Worm (Caenorhabditis elegans) whole organism, L4 larva: ENCODE results near the gene cest-8.

Experiments
- F10B5.3 ChIP-seq: sonication (generic microtip); optimal IDR thresholded peaks from 2 replicates; lab custom pipeline; 2016; ENCODE audit warnings: mild to moderate bottlenecking, missing genetic modification characterization, missing compliant biosample characterization
- F44E2.7 ChIP-seq: fragments of 200-800 bp; sonication (Bioruptor generic); IDR thresholded peaks from 2 replicates; pipeline ENCODE4 v2.1.2; 2022; ENCODE audit warnings: missing genetic modification characterization, missing compliant biosample characterization
- F49E8.2 ChIP-seq: sonication (generic microtip); optimal IDR thresholded peaks from 2 replicates; lab custom pipeline; 2016; ENCODE audit warnings: missing compliant biosample characterization, mild to moderate bottlenecking, missing genetic modification characterization, borderline replicate concordance
- R02D3.7 ChIP-seq: fragments of 150-350 bp; sonication (generic microtip); optimal IDR thresholded peaks from 3 replicates; lab custom pipeline; 2014; ENCODE audit warnings: missing biosample characterization, missing genetic modification characterization
- T26A8.4 ChIP-seq: fragments of 200-800 bp; sonication (Bioruptor generic); IDR thresholded peaks from 2 replicates; pipeline ENCODE4 v1.3.6; 2022; ENCODE audit warnings: missing genetic modification characterization, missing compliant biosample characterization
- Y5F2A.4 ChIP-seq: fragments of 200-800 bp; sonication (Bioruptor generic); optimal IDR thresholded peaks from 2 replicates; lab custom pipeline; 2018; ENCODE audit warnings: mild to moderate bottlenecking, missing genetic modification characterization, missing compliant biosample characterization
- ZK546.5 ChIP-seq, 2 experiments: sonication (generic microtip); optimal IDR thresholded peaks; 2 replicates each; lab custom pipeline; 2017; ENCODE audit warnings: missing biosample characterization in 2 of 2, missing genetic modification characterization in 2 of 2
- aha-1 ChIP-seq: fragments of 150-350 bp; peaks from one replicate; lab custom pipeline; 2014; ENCODE audit warnings: missing biosample characterization, missing genetic modification characterization
- aly-2 ChIP-seq: sonication (generic microtip); optimal IDR thresholded peaks from 2 replicates; lab custom pipeline; 2018; ENCODE audit warnings: missing biosample characterization, missing genetic modification characterization
- ceh-20 ChIP-seq: fragments of 200-800 bp; sonication (Bioruptor generic); IDR thresholded peaks from 2 replicates; pipeline ENCODE4 v1.3.6; 2022; ENCODE audit warnings: missing genetic modification reagents, missing genetic modification characterization, missing compliant biosample characterization
- ceh-28 ChIP-seq: fragments of 150-350 bp; optimal IDR thresholded peaks from 2 replicates; lab custom pipeline; 2014; ENCODE audit warnings: missing biosample characterization, missing genetic modification reagents, missing genetic modification characterization
- ceh-32 ChIP-seq: sonication (generic microtip); optimal IDR thresholded peaks from 2 replicates; lab custom pipeline; 2016; ENCODE audit warnings: mild to moderate bottlenecking, missing genetic modification characterization, missing compliant biosample characterization; ENCODE audit not compliant: poor library complexity
- ceh-62 ChIP-seq: sonication (generic microtip); optimal IDR thresholded peaks from 2 replicates; lab custom pipeline; 2017; ENCODE audit warnings: missing biosample characterization, missing genetic modification characterization
- ces-1 ChIP-seq: fragments of 150-350 bp; sonication (generic microtip); optimal IDR thresholded peaks from 4 replicates; lab custom pipeline; 2014; ENCODE audit warnings: missing biosample characterization, missing genetic modification reagents, missing genetic modification characterization
- daf-12 ChIP-seq: fragments of 150-350 bp; optimal IDR thresholded peaks from 2 replicates; lab custom pipeline; 2014; ENCODE audit warnings: missing biosample characterization, missing genetic modification reagents, missing genetic modification characterization
- dmd-6 ChIP-seq: fragments of 200-800 bp; sonication (Bioruptor generic); IDR thresholded peaks from 2 replicates; pipeline ENCODE4 v1.3.6; 2022; ENCODE audit warnings: missing genetic modification reagents, missing genetic modification characterization, missing compliant biosample characterization
- dmd-8 ChIP-seq: fragments of 200-800 bp; sonication (Bioruptor generic); IDR thresholded peaks from 2 replicates; pipeline ENCODE4 v1.3.6; 2022; ENCODE audit warnings: missing genetic modification characterization, missing compliant biosample characterization
- dmd-9 ChIP-seq: fragments of 200-800 bp; sonication (Bioruptor generic); IDR thresholded peaks from 2 replicates; pipeline ENCODE4 v1.3.6; 2022; ENCODE audit warnings: missing genetic modification reagents, missing genetic modification characterization, missing compliant biosample characterization
- dpl-1 ChIP-seq: fragments of 150-350 bp; optimal IDR thresholded peaks from 2 replicates; lab custom pipeline; 2014; ENCODE audit warnings: missing biosample characterization, missing genetic modification reagents, missing genetic modification characterization
- duxl-1 ChIP-seq: sonication (generic microtip); optimal IDR thresholded peaks from 2 replicates; lab custom pipeline; 2016; ENCODE audit warnings: mild to moderate bottlenecking, missing genetic modification characterization, moderate library complexity, missing compliant biosample characterization; ENCODE audit not compliant: poor library complexity
- egl-27 ChIP-seq: sonication (generic microtip); optimal IDR thresholded peaks from 3 replicates; lab custom pipeline; 2017; ENCODE audit warnings: missing biosample characterization, missing genetic modification reagents, missing genetic modification characterization
- egl-43 ChIP-seq: fragments of 200-800 bp; sonication (Bioruptor generic); IDR thresholded peaks from 2 replicates; pipeline ENCODE4 v1.3.6; 2022; ENCODE audit warnings: missing genetic modification reagents, missing genetic modification characterization, missing compliant biosample characterization
- hif-1 ChIP-seq, 2 experiments: sonication (generic microtip); optimal IDR thresholded peaks; 2 replicates each; lab custom pipeline; 2016 to 2017; ENCODE audit warnings: missing compliant biosample characterization in 2 of 2, missing genetic modification characterization in 2 of 2, missing genetic modification reagents in 2 of 2, missing genotype in 2 of 2, mild to moderate bottlenecking in 1 of 2
- hlh-30 ChIP-seq: sonication (generic microtip); optimal IDR thresholded peaks from 2 replicates; lab custom pipeline; 2017; ENCODE audit warnings: antibody characterized with exemption, mild to moderate bottlenecking, missing genetic modification characterization, missing compliant biosample characterization; ENCODE audit not compliant: insufficient read depth
- hmg-1.1 ChIP-seq: fragments of 200-800 bp; sonication (Bioruptor generic); IDR thresholded peaks from 2 replicates; pipeline ENCODE4 v1.3.6; 2022; ENCODE audit warnings: missing genetic modification reagents, missing genetic modification characterization, missing compliant biosample characterization
- lin-15B ChIP-seq: fragments of 150-350 bp; sonication (generic microtip); optimal IDR thresholded peaks from 3 replicates; lab custom pipeline; 2014; ENCODE audit warnings: missing biosample characterization, missing genetic modification characterization
- lsy-2 ChIP-seq, 2 experiments: fragments of 150-350 bp in 1 of 2; sonication (generic microtip) in 1 of 2; optimal IDR thresholded peaks; 2 replicates each; lab custom pipeline; 2014 to 2017; ENCODE audit warnings: missing biosample characterization in 2 of 2, missing genetic modification characterization in 2 of 2
- mep-1 ChIP-seq: fragments of 150-350 bp; sonication (generic microtip); optimal IDR thresholded peaks from 3 replicates; lab custom pipeline; 2014; ENCODE audit warnings: missing biosample characterization, missing genetic modification characterization
- mxl-2 ChIP-seq: fragments of 200-800 bp; sonication (Bioruptor generic); conservative IDR thresholded peaks from 2 replicates; pipeline ENCODE4 v1.3.6; 2022; ENCODE audit warnings: missing genetic modification reagents, missing genetic modification characterization, missing compliant biosample characterization
- mxl-3 ChIP-seq: fragments of 200-800 bp; sonication (Bioruptor generic); optimal IDR thresholded peaks from 2 replicates; lab custom pipeline; 2018; ENCODE audit warnings: mild to moderate bottlenecking, missing genetic modification characterization, missing compliant biosample characterization
- nhr-10 ChIP-seq: fragments of 150-350 bp; optimal IDR thresholded peaks from 2 replicates; lab custom pipeline; 2014; ENCODE audit warnings: missing biosample characterization, missing genetic modification characterization
- nhr-11 ChIP-seq: fragments of 150-350 bp; optimal IDR thresholded peaks from 2 replicates; lab custom pipeline; 2014; ENCODE audit warnings: missing biosample characterization, missing genetic modification characterization
- nhr-25 ChIP-seq: sonication (generic microtip); optimal IDR thresholded peaks from 2 replicates; lab custom pipeline; 2017; ENCODE audit warnings: missing genetic modification characterization, mild to moderate bottlenecking, missing compliant biosample characterization, antibody characterized with exemption, moderate library complexity, borderline replicate concordance; ENCODE audit not compliant: insufficient read depth
- nhr-41 ChIP-seq: fragments of 200-800 bp; sonication (Bioruptor generic); IDR thresholded peaks from 2 replicates; pipeline ENCODE4 v1.3.6; 2022; ENCODE audit warnings: missing genetic modification reagents, missing genetic modification characterization, missing compliant biosample characterization
- nhr-48 ChIP-seq: sonication (generic microtip); optimal IDR thresholded peaks from 2 replicates; lab custom pipeline; 2016; ENCODE audit warnings: mild to moderate bottlenecking, missing genetic modification characterization, missing compliant biosample characterization
- pha-4 ChIP-seq, 2 experiments: fragments of 150-350 bp in 1 of 2; fragments of 200-800 bp in 1 of 2; sonication (Bioruptor generic) in 1 of 2; IDR thresholded peaks in 1 of 2; optimal IDR thresholded peaks in 1 of 2; 2 replicates each; pipeline versions ENCODE4 v1.3.6 to Lab custom; 2014 to 2022; ENCODE audit warnings: missing genetic modification characterization in 2 of 2, missing genetic modification reagents in 2 of 2, missing biosample characterization in 1 of 2, missing compliant biosample characterization in 1 of 2
- pqm-1 ChIP-seq: sonication (generic microtip); optimal IDR thresholded peaks from 2 replicates; lab custom pipeline; 2017; ENCODE audit warnings: missing biosample characterization, missing genetic modification characterization
- set-16 ChIP-seq: fragments of 200-800 bp; sonication (Bioruptor generic); IDR thresholded peaks from 2 replicates; pipeline ENCODE4 v1.3.6; 2022; ENCODE audit warnings: missing genetic modification reagents, missing genetic modification characterization, missing compliant biosample characterization
- tag-97 ChIP-seq: fragments of 200-800 bp; sonication (Bioruptor generic); IDR thresholded peaks from 2 replicates; pipeline ENCODE4 v1.3.6; 2022; ENCODE audit warnings: missing genetic modification characterization, missing compliant biosample characterization
- tra-1 ChIP-seq: fragments of 200-800 bp; sonication (Bioruptor generic); IDR thresholded peaks from 2 replicates; pipeline ENCODE4 v1.3.6; 2022; ENCODE audit warnings: missing genetic modification reagents, missing genetic modification characterization, missing compliant biosample characterization
- unc-130 ChIP-seq: sonication (generic microtip); optimal IDR thresholded peaks from 2 replicates; lab custom pipeline; 2016; ENCODE audit warnings: missing genetic modification reagents, missing genetic modification characterization, missing compliant biosample characterization
- unc-62 ChIP-seq, 3 experiments: fragments of 150-350 bp in 1 of 3; sonication (generic microtip); optimal IDR thresholded peaks in 2 of 3; peaks in 1 of 3; 1 replicate in 1 of 3; 2 replicates in 2 of 3; lab custom pipeline; 2014 to 2017; ENCODE audit warnings: missing biosample characterization in 3 of 3, missing genetic modification characterization in 3 of 3, missing genetic modification reagents in 3 of 3, missing genotype in 1 of 3
- vab-7 ChIP-seq: fragments of 200-800 bp; sonication (Bioruptor generic); IDR thresholded peaks from 2 replicates; pipeline ENCODE4 v1.3.6; 2022; ENCODE audit warnings: missing genetic modification reagents, missing genetic modification characterization, missing compliant biosample characterization
- zag-1 ChIP-seq: fragments of 150-350 bp; optimal IDR thresholded peaks from 2 replicates; lab custom pipeline; 2014; ENCODE audit warnings: missing biosample characterization, missing genetic modification characterization
- zfp-2 ChIP-seq: sonication (generic microtip); optimal IDR thresholded peaks from 2 replicates; lab custom pipeline; 2016; ENCODE audit warnings: mild to moderate bottlenecking, missing genetic modification characterization, missing compliant biosample characterization
- ztf-11 ChIP-seq: fragments of 150-350 bp; optimal IDR thresholded peaks from 2 replicates; lab custom pipeline; 2014; ENCODE audit warnings: missing biosample characterization, missing genetic modification characterization
- ztf-7 ChIP-seq: fragments of 150-350 bp; optimal IDR thresholded peaks from 2 replicates; lab custom pipeline; 2014; ENCODE audit warnings: missing biosample characterization, missing genetic modification characterization

Gene cest-8

ce11 chrX:12184393-12184792, 35.1 kb upstream of the cest-8 start (continued):
- TF ChIP-seq ztf-7: no peak
- no peak for TF ChIP-seq F10B5.3 (tag; lab: Kevin White, UChicago)
- TF ChIP-seq T26A8.4 (GFP tag; lab: Robert Waterston, UW): no peak

ce11 chrX:12185847-12186559, 33.5 kb upstream of the cest-8 start:
- TF ChIP-seq nhr-10 (tag; lab: Kevin White, UChicago) (no peak), unc-130 (GFP tag; lab: Kevin White, UChicago) (no peak), nhr-25 (tag; lab: Kevin White, UChicago) (no peak), hif-1 (tag; optimal IDR thresholded peaks at IDR 0.05; lab: Kevin White, UChicago) (peak in 1 of 2 experiments; percentile 23), zag-1 (tag; lab: Kevin White, UChicago) (no peak), pqm-1 (no peak), dmd-6 (peak; percentile 33), lsy-2 (tag; optimal IDR thresholded peaks at IDR 0.05; lab: Kevin White, UChicago) (peak in 1 of 2 experiments; percentile 9), dpl-1 (GFP tag; lab: Kevin White, UChicago) (no peak), mxl-2 (GFP tag; lab: Robert Waterston, UW) (no peak), tag-97 (GFP tag; lab: Robert Waterston, UW) (no peak), R02D3.7 (tag; lab: Kevin White, UChicago) (no peak), set-16 (GFP tag; lab: Robert Waterston, UW) (no peak), ceh-62 (tag; lab: Kevin White, UChicago) (no peak), ces-1 (GFP tag; lab: Kevin White, UChicago) (no peak), vab-7 (GFP tag; lab: Robert Waterston, UW) (no peak), aha-1 (peak; percentile 1), mep-1 (no peak), ZK546.5 (tag; optimal IDR thresholded peaks at IDR 0.05; lab: Kevin White, UChicago) (no peak), mxl-3 (no peak), F10B5.3 (tag; lab: Kevin White, UChicago) (no peak), ztf-11 (tag; lab: Kevin White, UChicago) (no peak), tra-1 (GFP tag; lab: Robert Waterston, UW) (0 out of 2 replicates have a peak, but pooled peaks have one; percentile 5), duxl-1 (no peak), egl-43 (no peak), nhr-48 (tag; lab: Kevin White, UChicago) (peak; percentile 75), dmd-9 (GFP tag; lab: Robert Waterston, UW) (no peak), nhr-41 (no peak), daf-12 (tag; lab: Kevin White, UChicago) (no peak), aly-2 (no peak), ceh-28 (tag; lab: Kevin White, UChicago) (no peak), Y5F2A.4 (GFP tag; lab: Kevin White, UChicago) (no peak), egl-27 (tag; lab: Kevin White, UChicago) (no peak), pha-4 (GFP tag; IDR thresholded peaks at IDR 0.05; lab: Robert Waterston, UW) (no peak), pha-4 (tag; optimal IDR thresholded peaks at IDR 0.05; lab: Kevin White, UChicago) (no peak), nhr-11 (tag; lab: Kevin White, UChicago) (no peak), F44E2.7 (no peak), unc-62 (GFP tag; optimal IDR thresholded peaks at IDR 0.05 in 1 of 2; lab: Kevin White, UChicago) (peak in 1 of 2 experiments; percentile 1), unc-62 (tag; optimal IDR thresholded peaks at IDR 0.05; lab: Kevin White, UChicago) (no peak), ceh-32 (tag; lab: Kevin White, UChicago) (no peak), hlh-30 (peak; percentile 76), hmg-1.1 (no peak), dmd-8 (GFP tag; lab: Robert Waterston, UW) (no peak), ceh-20 (GFP tag; lab: Robert Waterston, UW) (peak; percentile 50; the same call in 1 of the 2 replicates), zfp-2 (tag; lab: Kevin White, UChicago) (no peak), F49E8.2 (tag; lab: Kevin White, UChicago) (no peak), lin-15B (no peak)
